Fruit fly (Drosophila melanogaster) whole organism, embryonic: ENCODE data around the gene CG7656.
A peak's percentile ranks its signal among the peaks of the same experiment; 100 is the strongest.

Source experiments
- Abd-B ChIP-seq: fragments of 200-800 bp; sonication (Bioruptor generic); optimal IDR thresholded peaks from 2 replicates; lab custom pipeline; 2018; ENCODE audit warnings: missing biosample characterization, mild to moderate bottlenecking, missing genetic modification characterization, moderate library complexity
- Antp ChIP-seq: fragments of 200-800 bp; sonication (Bioruptor generic); optimal IDR thresholded peaks from 3 replicates; lab custom pipeline; 2016; ENCODE audit warnings: missing biosample characterization, missing genetic modification characterization
- Blimp-1 ChIP-seq: fragments of 200-800 bp; sonication (Bioruptor generic); optimal IDR thresholded peaks from 3 replicates; lab custom pipeline; 2018; ENCODE audit warnings: missing biosample characterization, missing genetic modification characterization, mild to moderate bottlenecking, moderate library complexity, missing genetic modification reagents
- CG10366 ChIP-seq: fragments of 200-800 bp; sonication (Bioruptor generic); IDR thresholded peaks from 2 replicates; pipeline ENCODE4 v1.3.6; 2022; ENCODE audit warnings: missing biosample characterization, missing genetic modification characterization
- CG10431 ChIP-seq: fragments of 200-800 bp; sonication (Bioruptor generic); optimal IDR thresholded peaks from 3 replicates; lab custom pipeline; 2018; ENCODE audit warnings: missing biosample characterization, mild to moderate bottlenecking, missing genetic modification characterization
- CG10543 ChIP-seq: fragments of 200-800 bp; sonication (Bioruptor generic); optimal IDR thresholded peaks from 3 replicates; lab custom pipeline; 2017; ENCODE audit warnings: missing biosample characterization, mild to moderate bottlenecking, missing genetic modification characterization, moderate library complexity
- CG10565 ChIP-seq: fragments of 200-800 bp; sonication (Bioruptor generic); optimal IDR thresholded peaks from 3 replicates; lab custom pipeline; 2016; ENCODE audit warnings: missing biosample characterization, mild to moderate bottlenecking, missing genetic modification characterization
- CG12071 ChIP-seq: fragments of 200-800 bp; sonication (Bioruptor generic); optimal IDR thresholded peaks from 3 replicates; lab custom pipeline; 2018; ENCODE audit warnings: missing biosample characterization, mild to moderate bottlenecking, missing genetic modification characterization
- CG12391 ChIP-seq: fragments of 200-800 bp; sonication (Bioruptor generic); optimal IDR thresholded peaks from 3 replicates; lab custom pipeline; 2018; ENCODE audit warnings: missing biosample characterization, mild to moderate bottlenecking, missing genetic modification characterization, moderate library complexity
- CG13287 ChIP-seq: fragments of 200-800 bp; sonication (Bioruptor generic); IDR thresholded peaks from 2 replicates; pipeline ENCODE4 v1.3.6; 2022; ENCODE audit warnings: missing biosample characterization, missing genetic modification characterization; ENCODE audit not compliant: partially characterized antibody
- CG16815 ChIP-seq: fragments of 200-800 bp; sonication (Bioruptor generic); optimal IDR thresholded peaks from 3 replicates; lab custom pipeline; 2017; ENCODE audit warnings: missing biosample characterization, mild to moderate bottlenecking, missing genetic modification characterization
- CG17912 ChIP-seq: fragments of 200-800 bp; sonication (Bioruptor generic); optimal IDR thresholded peaks from 2 replicates; lab custom pipeline; 2018; ENCODE audit warnings: missing biosample characterization, mild to moderate bottlenecking, missing genetic modification characterization
- CG4854 ChIP-seq: fragments of 200-800 bp; sonication (Bioruptor generic); optimal IDR thresholded peaks from 2 replicates; lab custom pipeline; 2016; ENCODE audit warnings: missing biosample characterization, missing genetic modification characterization, inconsistent platforms
- CG5245 ChIP-seq: fragments of 200-800 bp; sonication (Bioruptor generic); optimal IDR thresholded peaks from 3 replicates; lab custom pipeline; 2016; ENCODE audit warnings: missing biosample characterization, missing genetic modification characterization
- CG6791 ChIP-seq: fragments of 200-800 bp; sonication (Bioruptor generic); IDR thresholded peaks from 3 replicates; pipeline ENCODE4 v1.3.6; 2022; ENCODE audit warnings: missing biosample characterization, missing genetic modification characterization; ENCODE audit not compliant: partially characterized antibody
- CG7357 ChIP-seq: fragments of 200-800 bp; sonication (Bioruptor generic); IDR thresholded peaks from 3 replicates; pipeline ENCODE4 v1.3.6; 2022; ENCODE audit warnings: missing biosample characterization, missing genetic modification characterization
- CG7786 ChIP-seq: fragments of 200-800 bp; sonication (Bioruptor generic); optimal IDR thresholded peaks from 2 replicates; lab custom pipeline; 2016; ENCODE audit warnings: missing biosample characterization, missing genetic modification characterization
- CkIIα-i1 ChIP-seq: fragments of 200-800 bp; sonication (Bioruptor generic); IDR thresholded peaks from 2 replicates; pipeline ENCODE4 v1.3.6; 2022; ENCODE audit warnings: missing biosample characterization, missing genetic modification characterization
- D19A ChIP-seq: fragments of 200-800 bp; optimal IDR thresholded peaks from 3 replicates; lab custom pipeline; 2019; ENCODE audit warnings: missing biosample characterization, mild to moderate bottlenecking, missing genetic modification characterization, moderate library complexity
- ERR ChIP-seq: fragments of 200-800 bp; sonication (Bioruptor generic); optimal IDR thresholded peaks from 2 replicates; lab custom pipeline; 2016; ENCODE audit warnings: missing biosample characterization, missing genetic modification characterization
- GATAe ChIP-seq: fragments of 200-800 bp; sonication (Bioruptor generic); conservative IDR thresholded peaks from 2 replicates; pipeline ENCODE4 v1.3.6; 2022; ENCODE audit warnings: missing biosample characterization, missing genetic modification characterization
- Gsc ChIP-seq: fragments of 200-800 bp; sonication (Bioruptor generic); IDR thresholded peaks from 2 replicates; pipeline ENCODE4 v1.3.6; 2022; ENCODE audit warnings: missing biosample characterization, missing genetic modification characterization
- HLH54F ChIP-seq: fragments of 200-800 bp; sonication (Bioruptor generic); optimal IDR thresholded peaks from 3 replicates; lab custom pipeline; 2016; ENCODE audit warnings: missing biosample characterization, missing genetic modification characterization
- HmgD ChIP-seq: fragments of 200-800 bp; sonication (Bioruptor generic); optimal IDR thresholded peaks from 3 replicates; lab custom pipeline; 2016; ENCODE audit warnings: missing biosample characterization, missing genetic modification characterization
- HmgZ ChIP-seq: fragments of 200-800 bp; sonication (Bioruptor generic); optimal IDR thresholded peaks from 2 replicates; lab custom pipeline; 2018; ENCODE audit warnings: missing biosample characterization, mild to moderate bottlenecking, missing genetic modification characterization
- Lpt ChIP-seq: fragments of >200 bp; optimal IDR thresholded peaks from 2 replicates; lab custom pipeline; 2018; ENCODE audit warnings: missing biosample characterization, missing genetic modification characterization
- Mad ChIP-seq: fragments of 200-800 bp; sonication (Bioruptor generic); optimal IDR thresholded peaks from 2 replicates; lab custom pipeline; 2016; ENCODE audit warnings: missing biosample characterization, missing genetic modification characterization
- Nf-YC ChIP-seq: fragments of 200-800 bp; optimal IDR thresholded peaks from 3 replicates; lab custom pipeline; 2019; ENCODE audit warnings: missing biosample characterization, mild to moderate bottlenecking, missing genetic modification characterization, moderate library complexity
- Ravus ChIP-seq: fragments of 200-800 bp; sonication (Bioruptor generic); IDR thresholded peaks from 2 replicates; pipeline ENCODE4 v1.3.6; 2022; ENCODE audit warnings: missing biosample characterization, missing genetic modification characterization
- Rfx ChIP-seq: fragments of 200-800 bp; sonication (Bioruptor generic); IDR thresholded peaks from 2 replicates; pipeline ENCODE4 v1.3.6; 2022; ENCODE audit warnings: missing biosample characterization, missing genetic modification characterization
- Six4 ChIP-seq: fragments of 200-800 bp; sonication (Bioruptor generic); optimal IDR thresholded peaks from 2 replicates; lab custom pipeline; 2016; ENCODE audit warnings: missing biosample characterization, missing genetic modification characterization
- Ssrp ChIP-seq: fragments of 200-800 bp; sonication (Bioruptor generic); optimal IDR thresholded peaks from 2 replicates; lab custom pipeline; 2018; ENCODE audit warnings: missing biosample characterization, mild to moderate bottlenecking, missing genetic modification characterization, moderate library complexity
- TFAM ChIP-seq: fragments of 200-800 bp; sonication (Bioruptor generic); optimal IDR thresholded peaks from 2 replicates; lab custom pipeline; 2017; ENCODE audit warnings: missing biosample characterization, missing genetic modification characterization, inconsistent platforms
- Xbp1 ChIP-seq: fragments of 200-800 bp; sonication (Bioruptor generic); optimal IDR thresholded peaks from 3 replicates; lab custom pipeline; 2016; ENCODE audit warnings: missing biosample characterization, mild to moderate bottlenecking, missing genetic modification characterization
- Xrp1 ChIP-seq: fragments of 200-800 bp; sonication (Bioruptor generic); IDR thresholded peaks from 2 replicates; pipeline ENCODE4 v1.3.6; 2022; ENCODE audit warnings: missing biosample characterization, missing genetic modification characterization
- az2 ChIP-seq: fragments of 200-800 bp; sonication (Bioruptor generic); optimal IDR thresholded peaks from 3 replicates; lab custom pipeline; 2016; ENCODE audit warnings: missing biosample characterization, missing genetic modification characterization
- cas ChIP-seq: fragments of 200-800 bp; sonication (Bioruptor generic); IDR thresholded peaks from 2 replicates; pipeline ENCODE4 v1.3.6; 2022; ENCODE audit warnings: missing biosample characterization, missing genetic modification characterization
- cg ChIP-seq: fragments of 200-800 bp; sonication (Bioruptor generic); optimal IDR thresholded peaks from 3 replicates; lab custom pipeline; 2019; ENCODE audit warnings: missing biosample characterization, mild to moderate bottlenecking, missing genetic modification characterization, moderate library complexity
- crol ChIP-seq: fragments of 200-800 bp; sonication (Bioruptor generic); IDR thresholded peaks from 2 replicates; pipeline ENCODE4 v1.3.6; 2022; ENCODE audit warnings: missing biosample characterization, missing genetic modification characterization
- crp ChIP-seq, 2 experiments: fragments of 200-800 bp; sonication (Bioruptor generic); optimal IDR thresholded peaks; 2 replicates in 1 of 2; 3 replicates in 1 of 2; lab custom pipeline; 2017; ENCODE audit warnings: missing biosample characterization in 2 of 2, missing genetic modification characterization in 2 of 2, mild to moderate bottlenecking in 1 of 2, moderate library complexity in 1 of 2
- gem ChIP-seq: fragments of 200-800 bp; sonication (Bioruptor generic); optimal IDR thresholded peaks from 2 replicates; lab custom pipeline; 2019; ENCODE audit warnings: missing biosample characterization, mild to moderate bottlenecking, missing genetic modification characterization, moderate library complexity
- hth ChIP-seq: fragments of >200 bp; optimal IDR thresholded peaks from 2 replicates; lab custom pipeline; 2017; ENCODE audit warnings: inconsistent platforms
- nau ChIP-seq: fragments of 200-800 bp; sonication (Bioruptor generic); optimal IDR thresholded peaks from 3 replicates; lab custom pipeline; 2017; ENCODE audit warnings: missing biosample characterization, mild to moderate bottlenecking, missing genetic modification characterization, missing genetic modification reagents
- nerfin-1 ChIP-seq: fragments of 200-800 bp; sonication (Bioruptor generic); optimal IDR thresholded peaks from 3 replicates; lab custom pipeline; 2019; ENCODE audit warnings: missing biosample characterization, mild to moderate bottlenecking, missing genetic modification characterization, moderate library complexity
- nom ChIP-seq: fragments of 200-800 bp; sonication (Bioruptor generic); optimal IDR thresholded peaks from 2 replicates; lab custom pipeline; 2017; ENCODE audit warnings: missing biosample characterization, missing genetic modification characterization, mild to moderate bottlenecking, moderate library complexity, missing genetic modification reagents
- odd ChIP-seq: fragments of 200-800 bp; sonication (Bioruptor generic); optimal IDR thresholded peaks from 2 replicates; lab custom pipeline; 2017; ENCODE audit warnings: missing biosample characterization, mild to moderate bottlenecking, missing genetic modification characterization
- otp ChIP-seq: fragments of 200-800 bp; sonication (Bioruptor generic); IDR thresholded peaks from 3 replicates; pipeline ENCODE4, ENCODE4 v1.3.6; 2022; ENCODE audit warnings: missing biosample characterization, missing genetic modification characterization
- sug ChIP-seq: fragments of 200-800 bp; optimal IDR thresholded peaks from 2 replicates; lab custom pipeline; 2019; ENCODE audit warnings: missing biosample characterization, mild to moderate bottlenecking, missing genetic modification characterization, moderate library complexity
- tap ChIP-seq: fragments of 200-800 bp; optimal IDR thresholded peaks from 3 replicates; lab custom pipeline; 2019; ENCODE audit warnings: missing biosample characterization, mild to moderate bottlenecking, missing genetic modification characterization, moderate library complexity
- tgo ChIP-seq: fragments of 200-800 bp; sonication (Bioruptor generic); IDR thresholded peaks from 3 replicates; pipeline ENCODE4 v1.3.6; 2022; ENCODE audit warnings: missing biosample characterization, missing genetic modification characterization
- usp ChIP-seq: fragments of >200 bp; optimal IDR thresholded peaks from 2 replicates; lab custom pipeline; 2017; ENCODE audit warnings: missing biosample characterization, missing genetic modification characterization
- wor ChIP-seq: fragments of 200-800 bp; sonication (Bioruptor generic); IDR thresholded peaks from 2 replicates; pipeline ENCODE4 v1.3.6; 2022; ENCODE audit warnings: missing biosample characterization, missing genetic modification characterization

CG7656 gene

DNA sequence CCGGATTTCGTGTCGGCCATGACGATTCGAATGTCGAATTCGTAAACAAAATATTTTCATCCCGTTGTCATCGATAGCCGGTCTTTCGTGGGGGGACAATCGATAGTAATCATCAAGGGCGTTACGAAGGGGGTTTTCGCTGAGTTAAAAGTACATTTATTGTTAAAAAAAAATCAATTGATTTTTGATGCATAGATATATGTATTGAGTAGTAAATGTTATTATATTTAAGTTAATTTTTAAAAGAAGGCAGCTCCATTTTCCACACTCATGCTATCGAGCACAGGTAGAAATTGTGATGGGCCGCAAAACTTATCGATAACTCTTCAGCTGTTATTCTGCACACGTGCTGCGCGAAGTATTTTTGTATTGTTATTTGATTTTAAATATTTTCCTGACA, 7.5 kb downstream of the CG7656 start, which contains the start of the genes mrn and CG12301 (continued):
- TF ChIP-seq nerfin-1 (tag; lab: Kevin White, UChicago) = peak; percentile 60
- TF ChIP-seq otp = peak; percentile 47; the same call in 2 of the 3 replicates
- TF ChIP-seq CG16815 (GFP tag; lab: Kevin White, UChicago) = no peak
- peak; percentile 94 for TF ChIP-seq tgo (GFP tag; lab: Robert Waterston, UW)
- no peak for TF ChIP-seq CG12071 (GFP tag; lab: Kevin White, UChicago)
- TF ChIP-seq TFAM (GFP tag; lab: Kevin White, UChicago) = no peak
- TF ChIP-seq Ssrp (tag; lab: Kevin White, UChicago) = peak; percentile 62
- no peak for TF ChIP-seq Lpt (GFP tag; lab: Kevin White, UChicago)
- peak; percentile 28 for TF ChIP-seq Antp (GFP tag; lab: Kevin White, UChicago)
- TF ChIP-seq CG10543 (GFP tag; lab: Kevin White, UChicago) = no peak
- TF ChIP-seq CG10565 (GFP tag; lab: Kevin White, UChicago) = no peak
- TF ChIP-seq CG7786 (GFP tag; lab: Kevin White, UChicago) = peak; percentile 44
- no peak for TF ChIP-seq ERR (GFP tag; lab: Kevin White, UChicago)
- peak; percentile 81 for TF ChIP-seq CG12391 (tag; lab: Kevin White, UChicago)
- peak; percentile 81 for TF ChIP-seq CG10366 (GFP tag; lab: Robert Waterston, UW)
- TF ChIP-seq nau (GFP tag; lab: Kevin White, UChicago) = no peak
- TF ChIP-seq crp (GFP tag; optimal IDR thresholded peaks at IDR 0.05; lab: Kevin White, UChicago) = peak; percentile 49 to 89
- TF ChIP-seq Ravus (GFP tag; lab: Robert Waterston, UW) = no peak
- peak; percentile 97 for TF ChIP-seq CG13287 (GFP tag; lab: Robert Waterston, UW)
- TF ChIP-seq wor (GFP tag; lab: Robert Waterston, UW) = peak; percentile 33; the same call in 1 of the 2 replicates
- TF ChIP-seq Abd-B (GFP tag; lab: Kevin White, UChicago) = no peak
- peak; percentile 97 for TF ChIP-seq Rfx
- TF ChIP-seq HmgZ = peak; percentile 77
- TF ChIP-seq hth (lab: Kevin White, UChicago) = no peak
- peak; percentile 70 for TF ChIP-seq Mad (GFP tag; lab: Kevin White, UChicago)
- peak; percentile 74 for TF ChIP-seq CG4854
- TF ChIP-seq GATAe (GFP tag; lab: Robert Waterston, UW) = peak; percentile 81
- TF ChIP-seq tap = no peak
- TF ChIP-seq gem (tag; lab: Kevin White, UChicago) = no peak
- TF ChIP-seq Xbp1 (GFP tag; lab: Kevin White, UChicago) = peak; percentile 83
- no peak for TF ChIP-seq sug (tag; lab: Kevin White, UChicago)
- peak; percentile 84 for TF ChIP-seq CG6791 (GFP tag; lab: Robert Waterston, UW)
- peak; percentile 64 for TF ChIP-seq Six4 (GFP tag; lab: Kevin White, UChicago)
- TF ChIP-seq HmgD (GFP tag; lab: Kevin White, UChicago) = no peak
- no peak for TF ChIP-seq usp (GFP tag; lab: Kevin White, UChicago)
- no peak for TF ChIP-seq crol (GFP tag; lab: Robert Waterston, UW)
- TF ChIP-seq HLH54F (GFP tag; lab: Kevin White, UChicago) = peak; percentile 81
- TF ChIP-seq nom (GFP tag; lab: Kevin White, UChicago) = no peak
- no peak for TF ChIP-seq CG17912 (GFP tag; lab: Kevin White, UChicago)
- no peak for TF ChIP-seq CkIIα-i1
- peak; percentile 61 for TF ChIP-seq az2 (GFP tag; lab: Kevin White, UChicago)
- no peak for TF ChIP-seq cg (GFP tag; lab: Kevin White, UChicago)
- no peak for TF ChIP-seq D19A (tag; lab: Kevin White, UChicago)
- TF ChIP-seq Nf-YC = no peak
- peak; percentile 92 for TF ChIP-seq cas (GFP tag; lab: Robert Waterston, UW)
- TF ChIP-seq Blimp-1 = no peak
- TF ChIP-seq CG10431 = no peak
- TF ChIP-seq odd (GFP tag; lab: Kevin White, UChicago) = no peak
- peak; percentile 94 for TF ChIP-seq Xrp1 (GFP tag; lab: Robert Waterston, UW)
- peak; percentile 50 for TF ChIP-seq CG5245
- TF ChIP-seq CG7357 (GFP tag; lab: Robert Waterston, UW) = peak; percentile 86
- TF ChIP-seq Gsc (GFP tag; lab: Robert Waterston, UW) = peak; percentile 60; the same call in 1 of the 2 replicates
